Worm (Caenorhabditis elegans): ENCODE results near the gene col-166.

ce11 chrX:6239927-6240639, 39.7 kb upstream of the col-166 start:
- TF ChIP-seq unc-39 (tag; optimal IDR thresholded peaks at IDR 0.05) (no peak), aha-1 (tag) (peak; percentile 2), nhr-42 (GFP tag; IDR thresholded peaks at IDR 0.05) (no peak), fkh-10 (GFP tag; optimal IDR thresholded peaks at IDR 0.05) (no peak), daf-8 (GFP tag; IDR thresholded peaks at IDR 0.05) (no peak), dve-1 (tag; optimal IDR thresholded peaks at IDR 0.05; ENCODE audit: insufficient read depth) (no peak), aly-2 (tag; optimal IDR thresholded peaks at IDR 0.05) (no peak)
